Worm (Caenorhabditis elegans): ENCODE data around the gene Y5H2B.3.

Y5H2B.3 gene

DNA sequence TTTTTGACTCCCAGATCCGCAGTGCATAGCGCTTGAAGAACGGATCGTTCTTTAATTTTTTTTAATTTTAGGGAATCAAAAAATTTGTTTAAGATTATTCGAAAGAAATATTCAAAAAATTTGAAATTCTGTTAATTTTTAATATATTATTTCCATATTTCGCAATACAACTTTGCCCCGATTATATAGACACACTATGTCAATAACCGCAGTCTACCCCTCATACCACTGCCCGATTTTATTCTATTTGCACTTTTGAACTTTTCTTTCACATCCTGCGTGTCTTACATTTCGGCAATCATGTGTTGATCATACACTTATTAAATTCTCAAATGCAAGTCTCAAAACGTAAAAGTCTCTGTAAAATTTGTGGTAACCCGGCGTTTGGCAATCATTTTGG is 30.7 kb downstream of the Y5H2B.3 start, which contains the start of gene nhr-56 (continued):
- TF ChIP-seq daf-8 (GFP tag; IDR thresholded peaks at IDR 0.05) = no peak
- TF ChIP-seq hlh-11 (tag; optimal IDR thresholded peaks at IDR 0.05) = peak; percentile 81
- no peak for TF ChIP-seq ceh-62 (tag; optimal IDR thresholded peaks at IDR 0.05)
- no peak for TF ChIP-seq snpc-1.2 (GFP tag; IDR thresholded peaks at IDR 0.05)
- no peak for TF ChIP-seq spr-3 (GFP tag; optimal IDR thresholded peaks at IDR 0.05)
- TF ChIP-seq unc-62 (GFP tag; optimal IDR thresholded peaks at IDR 0.05 in 1 of 2) = no peak
- no peak for TF ChIP-seq unc-62 (tag; optimal IDR thresholded peaks at IDR 0.05)
- no peak for TF ChIP-seq madf-5 (GFP tag; IDR thresholded peaks at IDR 0.05)
- TF ChIP-seq aha-1 (tag) = no peak
- TF ChIP-seq mep-1 (tag; optimal IDR thresholded peaks at IDR 0.05) = peak; percentile 54
- no peak for TF ChIP-seq Y75B8A.6 (GFP tag; IDR thresholded peaks at IDR 0.05)
- TF ChIP-seq cey-2 (tag; optimal IDR thresholded peaks at IDR 0.05; ENCODE audit: borderline replicate concordance, insufficient read depth) = no peak
- peak; percentile 49 for TF ChIP-seq mxl-3 (GFP tag; optimal IDR thresholded peaks at IDR 0.05)
- TF ChIP-seq F49E8.2 (tag; optimal IDR thresholded peaks at IDR 0.05; ENCODE audit: borderline replicate concordance) = no peak
- TF ChIP-seq dve-1 (tag; optimal IDR thresholded peaks at IDR 0.05; ENCODE audit: insufficient read depth) = peak; percentile 67
- TF ChIP-seq set-16 (GFP tag; IDR thresholded peaks at IDR 0.05) = no peak
- no peak for TF ChIP-seq nhr-76 (tag; optimal IDR thresholded peaks at IDR 0.05)
- TF ChIP-seq egl-27 (tag; optimal IDR thresholded peaks at IDR 0.05) = no peak
- TF ChIP-seq T20F7.1 (GFP tag; optimal IDR thresholded peaks at IDR 0.05) = no peak
- no peak for TF ChIP-seq dmd-8 (GFP tag; IDR thresholded peaks at IDR 0.05)
- no peak for TF ChIP-seq snpc-4 (tag; optimal IDR thresholded peaks at IDR 0.05)
- TF ChIP-seq zip-2 (tag; optimal IDR thresholded peaks at IDR 0.05) = no peak
- TF ChIP-seq nhr-11 (tag; optimal IDR thresholded peaks at IDR 0.05) = no peak
- TF ChIP-seq hif-1 (tag; optimal IDR thresholded peaks at IDR 0.05) = no peak
- TF ChIP-seq rbr-2 (tag; optimal IDR thresholded peaks at IDR 0.05) = no peak
- TF ChIP-seq lsy-2 (tag; optimal IDR thresholded peaks at IDR 0.05) = peak in 1 of 2 experiments; percentile 58
- peak; percentile 20 for TF ChIP-seq nhr-6 (tag; optimal IDR thresholded peaks at IDR 0.05)
- no peak for TF ChIP-seq F37D6.2 (tag; optimal IDR thresholded peaks at IDR 0.05)
- no peak for TF ChIP-seq nhr-10 (tag; optimal IDR thresholded peaks at IDR 0.05)
- TF ChIP-seq ceh-32 (tag; optimal IDR thresholded peaks at IDR 0.05; ENCODE audit: poor library complexity) = no peak
- no peak for TF ChIP-seq daf-12 (tag; optimal IDR thresholded peaks at IDR 0.05)

DNA sequence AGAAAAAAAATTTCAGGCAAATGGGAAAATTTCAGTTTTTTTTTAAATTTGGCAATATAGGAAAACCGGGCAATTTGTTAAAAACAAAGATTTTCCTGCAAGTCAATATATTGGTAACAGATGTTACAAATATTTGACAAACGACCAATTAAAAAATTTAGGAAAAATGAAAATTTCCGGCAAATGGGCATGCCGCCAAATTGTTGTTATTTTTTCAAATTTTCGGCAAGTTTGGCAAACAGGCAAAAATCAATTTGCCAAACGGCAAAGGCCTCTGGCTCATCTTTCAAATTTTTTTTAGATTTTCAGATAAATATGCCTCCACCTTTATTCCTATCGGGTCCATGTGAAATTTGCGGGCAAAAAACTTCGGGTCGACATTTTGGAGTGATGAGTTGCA is 33.7 kb downstream of the Y5H2B.3 start, which contains the start of gene nhr-128:
nhr-128 (plus strand) TSS at position 301 of the 400 bp plus-strand sequence.
- TF ChIP-seq nhr-42 (GFP tag; IDR thresholded peaks at IDR 0.05) = no peak
- TF ChIP-seq T20F7.1 (GFP tag; optimal IDR thresholded peaks at IDR 0.05) = no peak
- TF ChIP-seq daf-12 (tag; optimal IDR thresholded peaks at IDR 0.05) = no peak
- TF ChIP-seq nhr-102 (tag; optimal IDR thresholded peaks at IDR 0.05) = no peak
- TF ChIP-seq nhr-237 (tag; optimal IDR thresholded peaks at IDR 0.05) = no peak
- no peak for TF ChIP-seq Y48G9A.11 (GFP tag; IDR thresholded peaks at IDR 0.05)
- no peak for TF ChIP-seq nhr-10 (tag; optimal IDR thresholded peaks at IDR 0.05)
- no peak for TF ChIP-seq mxl-2 (GFP tag; conservative IDR thresholded peaks at IDR 0.05)
- no peak for TF ChIP-seq daf-16 (GFP tag; optimal IDR thresholded peaks at IDR 0.05)
- no peak for TF ChIP-seq daf-16 (tag; optimal IDR thresholded peaks at IDR 0.05)

DNA sequence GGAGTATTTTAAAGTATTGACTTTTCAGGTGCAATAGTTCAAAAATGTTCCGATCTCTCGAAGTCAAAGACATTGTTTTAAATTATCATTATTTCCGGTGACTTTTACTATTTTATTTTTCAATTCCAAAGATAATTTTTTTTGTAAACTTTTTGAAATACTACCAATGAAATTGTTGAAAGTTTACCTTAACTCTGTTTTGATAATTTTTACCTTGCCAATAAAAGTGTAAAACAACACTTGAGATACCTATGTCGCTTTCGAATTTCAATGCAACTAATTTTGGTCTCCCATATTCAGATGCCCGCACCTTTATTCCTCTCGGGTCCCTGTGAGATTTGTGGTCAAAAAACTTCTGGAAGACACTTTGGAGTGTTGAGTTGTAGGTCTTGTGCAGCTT is 37.0 kb downstream of the Y5H2B.3 start, which contains the start of gene nhr-103:
nhr-103 (plus strand) TSS at position 301 of the 400 bp plus-strand sequence.
- TF ChIP-seq zip-2 (tag; optimal IDR thresholded peaks at IDR 0.05) = no peak
- TF ChIP-seq dmd-9 (GFP tag; IDR thresholded peaks at IDR 0.05) = no peak
- TF ChIP-seq nhr-6 (tag; optimal IDR thresholded peaks at IDR 0.05) = no peak
- no peak for TF ChIP-seq mep-1 (tag; optimal IDR thresholded peaks at IDR 0.05)
- TF ChIP-seq ztf-7 (tag; optimal IDR thresholded peaks at IDR 0.05) = no peak
- no peak for TF ChIP-seq jun-1 (tag; optimal IDR thresholded peaks at IDR 0.05)
- no peak for TF ChIP-seq unc-130 (GFP tag; optimal IDR thresholded peaks at IDR 0.05)
